Worm (Caenorhabditis elegans) whole organism, L1 larva: Measurements from ENCODE around the gene asp-9.

Experiments used
- alr-1 ChIP-seq: fragments of 200-800 bp; sonication (Bioruptor generic); optimal IDR thresholded peaks from 2 replicates; lab custom pipeline; 2018; ENCODE audit warnings: borderline replicate concordance, mild to moderate bottlenecking, missing genetic modification characterization, missing compliant biosample characterization
- ets-5 ChIP-seq: fragments of 200-800 bp; sonication (Bioruptor generic); IDR thresholded peaks from 2 replicates; pipeline ENCODE4 v1.3.6; 2022; ENCODE audit warnings: missing genetic modification characterization, missing compliant biosample characterization
- lsy-2 ChIP-seq, 2 experiments: fragments of 150-350 bp; optimal IDR thresholded peaks; 2 replicates each; lab custom pipeline; 2014; ENCODE audit warnings: missing biosample characterization in 2 of 2, missing genetic modification characterization in 2 of 2
- mdl-1 ChIP-seq, 2 experiments: fragments of 150-350 bp; optimal IDR thresholded peaks; 2 replicates each; lab custom pipeline; 2014 to 2017; ENCODE audit warnings: missing biosample characterization in 2 of 2, missing genetic modification characterization in 2 of 2, inconsistent platforms in 1 of 2
- nhr-12 ChIP-seq: sonication (generic microtip); optimal IDR thresholded peaks from 2 replicates; lab custom pipeline; 2017; ENCODE audit warnings: missing biosample characterization, missing genetic modification characterization
- nhr-237 ChIP-seq: fragments of 150-350 bp; optimal IDR thresholded peaks from 2 replicates; lab custom pipeline; 2014; ENCODE audit warnings: missing biosample characterization, missing genetic modification characterization
- nhr-84 ChIP-seq: sonication (generic microtip); optimal IDR thresholded peaks from 2 replicates; lab custom pipeline; 2017; ENCODE audit warnings: missing biosample characterization, missing genetic modification characterization
- pqm-1 ChIP-seq: sonication (generic microtip); optimal IDR thresholded peaks from 3 replicates; lab custom pipeline; 2017; ENCODE audit warnings: missing biosample characterization, missing genetic modification characterization
- zag-1 ChIP-seq: fragments of 150-350 bp; optimal IDR thresholded peaks from 2 replicates; lab custom pipeline; 2014; ENCODE audit warnings: missing biosample characterization, missing genetic modification characterization

DNA sequence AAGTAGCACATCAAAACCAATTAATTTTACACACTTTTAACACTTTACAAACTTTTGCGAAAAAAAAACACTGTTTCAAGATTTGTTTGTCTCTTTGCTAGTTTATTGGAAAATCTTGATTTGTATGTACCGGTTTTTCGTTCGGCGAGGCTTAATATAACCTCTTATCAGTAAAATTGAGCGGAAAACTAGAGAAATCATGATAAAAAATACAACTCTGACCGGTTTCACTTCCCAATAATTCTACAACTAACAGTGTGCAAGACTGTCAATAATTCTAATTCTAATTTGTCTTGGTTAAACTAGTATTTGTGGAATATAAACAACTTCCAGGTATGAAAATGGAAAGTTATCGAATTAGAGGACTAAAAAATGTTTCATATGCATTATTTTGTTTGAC lies 36.2 kb downstream of the asp-9 start, which contains the start of gene C49A9.3:
- no peak for TF ChIP-seq pqm-1
- no peak for TF ChIP-seq ets-5 (GFP tag; lab: Robert Waterston, UW)
- TF ChIP-seq nhr-12 (tag; lab: Kevin White, UChicago) = no peak
- TF ChIP-seq lsy-2 (tag; optimal IDR thresholded peaks at IDR 0.05; lab: Kevin White, UChicago) = no peak
- no peak for TF ChIP-seq nhr-84 (tag; lab: Kevin White, UChicago)
- no peak for TF ChIP-seq mdl-1 (tag; optimal IDR thresholded peaks at IDR 0.05; lab: Kevin White, UChicago)
- TF ChIP-seq zag-1 = no peak
- no peak for TF ChIP-seq nhr-237 (tag; lab: Kevin White, UChicago)
- TF ChIP-seq alr-1 (tag; lab: Kevin White, UChicago) = no peak
